Worm (Caenorhabditis elegans): ENCODE results near the gene clec-256.

ce11 chrV:18803260-18803659 is 31.8 kb downstream of the clec-256 start, which contains the start of gene C54E10.10:
- no peak for TF ChIP-seq nfya-1 (tag; optimal IDR thresholded peaks at IDR 0.05; ENCODE audit: insufficient read depth)
- no peak for TF ChIP-seq nhr-76 (tag; optimal IDR thresholded peaks at IDR 0.05)
- TF ChIP-seq unc-62 (GFP tag; optimal IDR thresholded peaks at IDR 0.05), result no peak
- no peak for TF ChIP-seq ceh-28 (tag; optimal IDR thresholded peaks at IDR 0.05)
- no peak for TF ChIP-seq egl-27 (tag; optimal IDR thresholded peaks at IDR 0.05)
- TF ChIP-seq ZK546.5 (tag; optimal IDR thresholded peaks at IDR 0.05), result no peak

Data from whole organism, L3 larva.